Worm (Caenorhabditis elegans): Measurements from ENCODE around the gene T07E3.3.

Gene T07E3.3

DNA sequence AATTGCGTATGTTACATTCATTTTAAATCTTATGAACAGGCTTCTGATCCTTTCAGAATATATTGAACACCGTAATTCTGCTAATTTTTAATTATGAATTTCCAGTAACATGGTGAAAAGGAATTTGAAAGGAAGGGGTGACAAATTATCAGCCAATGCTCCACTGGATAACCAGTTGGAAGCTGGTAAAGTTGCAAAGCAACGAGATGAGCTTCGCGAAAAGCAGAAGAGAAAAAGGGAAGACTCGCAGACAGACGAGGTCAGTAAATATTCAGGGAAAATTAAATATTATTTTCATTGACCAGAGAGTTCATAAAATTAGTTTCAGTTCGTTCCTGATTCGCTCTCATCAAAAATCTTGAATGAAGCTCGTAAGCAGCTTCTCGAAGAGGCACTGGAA lies 28.2 kb downstream of the T07E3.3 start, which contains the start of gene byn-1:
Gene byn-1 (plus strand): TSS at position 106 of the 400 bp plus-strand sequence.
- TF ChIP-seq sox-4 (tag; optimal IDR thresholded peaks at IDR 0.05) (no peak), rnt-1 (tag; optimal IDR thresholded peaks at IDR 0.05) (no peak), ceh-31 (tag; optimal IDR thresholded peaks at IDR 0.05) (no peak), ahr-1 (tag; optimal IDR thresholded peaks at IDR 0.05) (no peak), ceh-48 (tag; optimal IDR thresholded peaks at IDR 0.05) (no peak), lim-6 (tag; optimal IDR thresholded peaks at IDR 0.05) (no peak), dve-1 (tag; optimal IDR thresholded peaks at IDR 0.05) (no peak), nhr-11 (tag; optimal IDR thresholded peaks at IDR 0.05) (no peak), sdc-2 (tag; optimal IDR thresholded peaks at IDR 0.05) (no peak), hlh-15 (tag; optimal IDR thresholded peaks at IDR 0.05) (no peak), sox-2 (GFP tag; IDR thresholded peaks at IDR 0.05) (no peak), ceh-6 (GFP tag; optimal IDR thresholded peaks at IDR 0.05) (no peak), unc-86 (tag; optimal IDR thresholded peaks at IDR 0.05) (no peak), che-1 (tag; optimal IDR thresholded peaks at IDR 0.05) (no peak)

DNA sequence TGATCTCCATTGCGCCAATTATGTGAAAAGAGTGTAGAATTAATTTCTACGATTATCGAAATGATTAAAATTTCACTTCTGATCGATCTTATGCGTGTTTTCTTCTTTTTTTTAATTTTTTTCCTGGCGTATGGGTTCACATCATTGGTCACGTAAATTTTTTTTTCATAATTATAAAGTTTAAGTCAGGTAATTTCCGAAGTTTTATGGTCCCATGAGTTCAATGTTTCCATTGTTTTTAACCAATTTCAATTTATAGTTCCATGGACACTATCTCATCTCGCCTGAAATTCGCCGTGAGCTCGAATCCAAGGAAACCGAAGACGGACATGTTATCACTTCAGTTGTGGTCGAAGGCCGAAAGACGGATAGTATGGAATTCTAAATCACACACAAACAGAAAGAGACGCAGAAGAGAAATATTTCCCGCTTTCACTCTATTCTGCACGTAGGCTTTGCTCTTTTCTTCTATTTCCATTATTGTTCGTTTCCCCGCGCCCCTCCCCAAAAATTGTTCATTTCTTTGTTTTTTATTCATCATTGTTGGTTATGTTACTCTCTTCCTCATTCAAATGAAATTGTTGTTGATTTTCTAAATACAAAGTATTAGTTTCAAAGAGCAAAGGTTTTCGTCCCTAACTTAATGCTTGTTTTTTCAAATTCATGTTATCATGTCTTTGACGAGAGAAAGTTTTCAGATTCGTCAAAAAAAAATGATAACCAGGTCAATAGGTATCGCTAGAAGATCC lies 31.8 kb downstream of the T07E3.3 start, which contains the start of the genes F57B9.8 and coq-2:
Gene F57B9.8 (minus strand): TSS at position 51 of the 749 bp plus-strand sequence.
Gene coq-2 (plus strand): TSS at position 699 of the 749 bp plus-strand sequence.
- TF ChIP-seq ztf-16 (tag; optimal IDR thresholded peaks at IDR 0.05) (no peak), pha-4 (tag; optimal IDR thresholded peaks at IDR 0.05) (no peak), pha-2 (tag; optimal IDR thresholded peaks at IDR 0.05) (no peak)

DNA sequence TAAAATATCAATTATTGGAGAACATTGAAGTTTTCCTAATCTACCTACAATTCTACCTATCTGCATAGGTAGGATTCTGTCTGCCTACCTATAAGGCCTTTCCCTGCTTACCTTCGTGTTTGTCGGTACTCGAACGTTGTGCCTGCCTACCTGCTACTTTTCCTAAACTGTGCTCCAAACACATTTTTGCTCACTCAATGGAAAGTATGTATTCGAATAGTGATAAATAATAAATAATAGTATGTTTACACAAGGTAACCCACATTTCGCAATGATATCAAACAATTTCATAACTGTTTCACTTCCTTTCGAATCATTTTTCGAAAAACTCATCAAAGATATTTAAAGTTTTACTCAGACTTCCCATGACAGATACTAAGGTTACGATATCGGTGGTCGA lies 35.8 kb downstream of the T07E3.3 start, which contains the start of gene F57B9.3:
Gene F57B9.3 (plus strand): TSS at position 301 of the 400 bp plus-strand sequence.
- TF ChIP-seq hlh-8 (tag; optimal IDR thresholded peaks at IDR 0.05) (no peak), dmd-4 (tag; optimal IDR thresholded peaks at IDR 0.05; ENCODE audit: borderline replicate concordance) (no peak), unc-42 (tag; optimal IDR thresholded peaks at IDR 0.05) (no peak), ceh-48 (tag; optimal IDR thresholded peaks at IDR 0.05) (no peak), hlh-6 (tag; optimal IDR thresholded peaks at IDR 0.05) (no peak), nfya-1 (tag; optimal IDR thresholded peaks at IDR 0.05) (no peak)

DNA sequence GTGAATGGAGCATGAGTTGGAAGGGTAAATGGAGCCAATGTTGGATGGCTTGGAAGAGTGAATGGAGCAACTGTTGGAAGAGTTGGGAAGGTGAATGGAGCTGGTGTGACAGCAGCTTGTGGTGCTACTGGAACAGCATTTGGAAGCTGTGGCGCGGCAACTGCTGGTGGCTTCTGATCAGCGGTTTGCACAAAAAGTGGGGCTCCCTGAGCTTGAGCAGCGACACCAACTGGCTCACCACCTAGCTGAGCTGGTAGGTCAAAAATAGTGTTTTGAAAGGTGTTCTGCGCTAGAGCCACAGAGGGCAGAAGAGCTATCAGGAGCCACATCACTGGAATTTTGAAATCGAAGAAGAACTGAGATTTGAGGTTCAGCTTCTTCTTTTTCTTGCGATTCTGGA lies 41.6 kb downstream of the T07E3.3 start:
- no peak for TF ChIP-seq hlh-8 (tag; optimal IDR thresholded peaks at IDR 0.05)
- TF ChIP-seq npax-4 (tag; optimal IDR thresholded peaks at IDR 0.05): no peak
- no peak for TF ChIP-seq fkh-6 (tag; optimal IDR thresholded peaks at IDR 0.05)
- TF ChIP-seq syd-9 (tag; optimal IDR thresholded peaks at IDR 0.05): no peak
- TF ChIP-seq rnt-1 (tag; optimal IDR thresholded peaks at IDR 0.05): no peak
- TF ChIP-seq ceh-9 (tag; optimal IDR thresholded peaks at IDR 0.05): no peak
- no peak for TF ChIP-seq Y22D7AL.16 (tag; optimal IDR thresholded peaks at IDR 0.05)
- TF ChIP-seq ama-1 (optimal IDR thresholded peaks at IDR 0.05): no peak
- TF ChIP-seq nfya-1 (tag; optimal IDR thresholded peaks at IDR 0.05): no peak
- no peak for TF ChIP-seq ceh-22 (tag; optimal IDR thresholded peaks at IDR 0.05)

DNA sequence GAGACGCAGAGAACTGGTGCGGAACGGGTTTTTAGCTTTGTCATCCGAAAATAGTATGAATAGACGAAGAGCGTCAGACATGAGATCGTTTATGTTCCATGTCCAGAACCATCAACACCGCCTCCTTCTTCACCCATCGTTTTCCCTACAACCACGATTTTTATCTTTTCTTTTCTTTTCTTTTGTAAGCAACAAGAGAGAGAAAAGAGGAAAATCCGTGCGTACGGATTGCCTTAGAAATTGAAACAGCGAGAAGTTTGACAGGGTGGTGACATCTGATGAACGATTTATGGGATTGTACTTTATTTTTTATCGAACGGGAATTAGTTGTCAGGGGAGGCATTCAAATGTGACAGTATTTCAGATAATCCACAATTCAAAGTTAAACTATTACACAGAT lies 42.1 kb downstream of the T07E3.3 start, which contains the start of gene abu-13:
Gene abu-13 (minus strand): TSS at position 152 of the 400 bp plus-strand sequence.
- no peak for TF ChIP-seq lim-6 (tag; optimal IDR thresholded peaks at IDR 0.05)
- TF ChIP-seq unc-86 (tag; optimal IDR thresholded peaks at IDR 0.05): no peak
- TF ChIP-seq ama-1 (optimal IDR thresholded peaks at IDR 0.05): no peak
- no peak for TF ChIP-seq sox-2 (GFP tag; IDR thresholded peaks at IDR 0.05)
- no peak for TF ChIP-seq ceh-31 (tag; optimal IDR thresholded peaks at IDR 0.05)
- no peak for TF ChIP-seq hlh-8 (tag; optimal IDR thresholded peaks at IDR 0.05)
- TF ChIP-seq ets-4 (tag; optimal IDR thresholded peaks at IDR 0.05): no peak
- no peak for TF ChIP-seq che-1 (tag; optimal IDR thresholded peaks at IDR 0.05)
- TF ChIP-seq unc-55 (GFP tag; optimal IDR thresholded peaks at IDR 0.05): no peak
- no peak for TF ChIP-seq ceh-45 (GFP tag; IDR thresholded peaks at IDR 0.05)
- no peak for TF ChIP-seq T23F11.4 (GFP tag; optimal IDR thresholded peaks at IDR 0.05)
- TF ChIP-seq pag-3 (tag; optimal IDR thresholded peaks at IDR 0.05; ENCODE audit: borderline replicate concordance): no peak
- TF ChIP-seq fkh-10 (GFP tag; optimal IDR thresholded peaks at IDR 0.05): no peak
- TF ChIP-seq ceh-9 (tag; optimal IDR thresholded peaks at IDR 0.05): no peak
- TF ChIP-seq lin-11 (tag; optimal IDR thresholded peaks at IDR 0.05): no peak
- no peak for TF ChIP-seq ttx-3 (tag; optimal IDR thresholded peaks at IDR 0.05)
- TF ChIP-seq gmeb-2 (tag; optimal IDR thresholded peaks at IDR 0.05): no peak
- TF ChIP-seq ceh-19 (GFP tag; optimal IDR thresholded peaks at IDR 0.05): no peak
- TF ChIP-seq fkh-6 (tag; optimal IDR thresholded peaks at IDR 0.05): no peak
- TF ChIP-seq pqm-1 (tag; optimal IDR thresholded peaks at IDR 0.05): no peak

Data from whole organism, late embryonic.